Fruit fly (Drosophila melanogaster): Measurements from ENCODE around the gene CG2816.

- TF ChIP-seq Sin3A (optimal IDR thresholded peaks at IDR 0.05) (no peak), psq (optimal IDR thresholded peaks at IDR 0.05) (no peak)
Observed at dm6 chr2L:3737682-3738081, 34.2 kb downstream of the CG2816 start.
